Worm (Caenorhabditis elegans) whole organism, young adult: Measurements from ENCODE around the gene clec-66.

Experiments used
- B0336.3 ChIP-seq: fragments of 200-800 bp; sonication (Bioruptor generic); IDR thresholded peaks from 2 replicates; pipeline ENCODE4 v1.3.6; 2022; ENCODE audit warnings: missing genetic modification characterization, missing compliant biosample characterization
- C17E4.6 ChIP-seq: fragments of 200-800 bp; sonication (Bioruptor generic); IDR thresholded peaks from 2 replicates; pipeline ENCODE4 v1.3.6; 2022; ENCODE audit warnings: missing genetic modification reagents, missing genetic modification characterization, missing compliant biosample characterization
- F33H1.4 ChIP-seq: fragments of 200-800 bp; sonication (Bioruptor generic); IDR thresholded peaks from 2 replicates; pipeline ENCODE4 v1.3.6; 2022; ENCODE audit warnings: missing genetic modification reagents, missing genetic modification characterization, missing compliant biosample characterization
- F39B2.1 ChIP-seq: fragments of 200-800 bp; sonication (Bioruptor generic); IDR thresholded peaks from 2 replicates; pipeline ENCODE4 v1.3.6; 2022; ENCODE audit warnings: missing genetic modification reagents, missing genetic modification characterization, missing compliant biosample characterization
- F49E8.2 ChIP-seq: sonication (generic microtip); optimal IDR thresholded peaks from 3 replicates; lab custom pipeline; 2017; ENCODE audit warnings: missing genetic modification characterization, mild to moderate bottlenecking, missing compliant biosample characterization, antibody characterized with exemption, moderate library complexity; ENCODE audit not compliant: insufficient read depth
- K11D2.4 ChIP-seq: fragments of 200-800 bp; sonication (Bioruptor generic); IDR thresholded peaks from 2 replicates; pipeline ENCODE4 v1.3.6; 2022; ENCODE audit warnings: missing genetic modification reagents, missing genetic modification characterization, missing compliant biosample characterization
- T07F8.4 ChIP-seq: sonication (generic microtip); optimal IDR thresholded peaks from 2 replicates; lab custom pipeline; 2016; ENCODE audit warnings: mild to moderate bottlenecking, missing genetic modification characterization, moderate library complexity, missing compliant biosample characterization
- Y56A3A.18 ChIP-seq: fragments of 200-800 bp; sonication (Bioruptor generic); IDR thresholded peaks from 2 replicates; pipeline ENCODE4 v1.3.6; 2022; ENCODE audit warnings: missing genetic modification reagents, missing genetic modification characterization, missing compliant biosample characterization
- Y79H2A.3 ChIP-seq: fragments of 200-800 bp; sonication (Bioruptor generic); conservative IDR thresholded peaks from 2 replicates; pipeline ENCODE4 v1.3.6; 2022; ENCODE audit warnings: missing genetic modification reagents, missing genetic modification characterization, missing compliant biosample characterization
- ama-1 ChIP-seq, 3 experiments: fragments of 150-350 bp in 1 of 3; sonication (generic microtip) in 2 of 3; optimal IDR thresholded peaks; 2 replicates each; lab custom pipeline; 2014 to 2018; ENCODE audit warnings: missing biosample characterization in 2 of 3, missing genetic modification characterization in 2 of 3, missing genetic modification reagents in 2 of 3
- aptf-3 ChIP-seq: fragments of 200-800 bp; sonication (Bioruptor generic); IDR thresholded peaks from 2 replicates; pipeline ENCODE4 v1.3.6; 2022; ENCODE audit warnings: missing genetic modification characterization, missing compliant biosample characterization
- atf-7 ChIP-seq: sonication (generic microtip); optimal IDR thresholded peaks from 2 replicates; lab custom pipeline; 2017; ENCODE audit warnings: mild to moderate bottlenecking, missing genetic modification characterization, missing compliant biosample characterization
- attf-3 ChIP-seq: fragments of 200-800 bp; sonication (Bioruptor generic); conservative IDR thresholded peaks from 2 replicates; pipeline ENCODE4 v1.3.6; 2022; ENCODE audit warnings: missing genetic modification reagents, missing genetic modification characterization, missing compliant biosample characterization
- bed-1 ChIP-seq: fragments of 200-800 bp; sonication (Bioruptor generic); IDR thresholded peaks from 2 replicates; pipeline ENCODE4 v1.3.6; 2022; ENCODE audit warnings: missing genetic modification reagents, missing genetic modification characterization, missing compliant biosample characterization
- ceh-58 ChIP-seq: fragments of 200-800 bp; sonication (Bioruptor generic); IDR thresholded peaks from 2 replicates; pipeline ENCODE4 v1.3.6; 2022; ENCODE audit warnings: missing genetic modification characterization, missing compliant biosample characterization
- ceh-91 ChIP-seq: fragments of 200-800 bp; sonication (Bioruptor generic); IDR thresholded peaks from 2 replicates; pipeline ENCODE4 v1.3.6; 2022; ENCODE audit warnings: missing genetic modification reagents, missing genetic modification characterization, missing compliant biosample characterization
- die-1 ChIP-seq: sonication (generic microtip); optimal IDR thresholded peaks from 2 replicates; lab custom pipeline; 2016; ENCODE audit warnings: missing genotype, mild to moderate bottlenecking, missing genetic modification characterization, missing compliant biosample characterization
- efl-1 ChIP-seq: fragments of 150-350 bp; optimal IDR thresholded peaks from 2 replicates; lab custom pipeline; 2014; ENCODE audit warnings: missing biosample characterization, missing genetic modification reagents, missing genetic modification characterization
- egl-44 ChIP-seq: fragments of 200-800 bp; sonication (Bioruptor generic); IDR thresholded peaks from 2 replicates; pipeline ENCODE4 v1.3.6; 2022; ENCODE audit warnings: missing genetic modification reagents, missing genetic modification characterization, missing compliant biosample characterization
- ets-4 ChIP-seq: fragments of 200-800 bp; sonication (Bioruptor generic); optimal IDR thresholded peaks from 2 replicates; lab custom pipeline; 2018; ENCODE audit warnings: mild to moderate bottlenecking, missing genetic modification characterization, missing compliant biosample characterization
- hmg-20 ChIP-seq: fragments of 200-800 bp; sonication (Bioruptor generic); IDR thresholded peaks from 2 replicates; pipeline ENCODE4 v1.3.6; 2022; ENCODE audit warnings: missing genetic modification reagents, missing genetic modification characterization, missing compliant biosample characterization
- lsl-1 ChIP-seq: fragments of 200-800 bp; sonication (Bioruptor generic); optimal IDR thresholded peaks from 2 replicates; lab custom pipeline; 2018; ENCODE audit warnings: mild to moderate bottlenecking, missing genetic modification characterization, moderate library complexity, missing compliant biosample characterization
- lsy-27 ChIP-seq: sonication (generic microtip); optimal IDR thresholded peaks from 2 replicates; lab custom pipeline; 2017; ENCODE audit warnings: missing genetic modification characterization, mild to moderate bottlenecking, missing compliant biosample characterization, antibody characterized with exemption, missing genotype, borderline replicate concordance; ENCODE audit not compliant: insufficient read depth
- madf-10 ChIP-seq: sonication (generic microtip); optimal IDR thresholded peaks from 2 replicates; lab custom pipeline; 2016; ENCODE audit warnings: mild to moderate bottlenecking, missing genetic modification characterization, missing compliant biosample characterization
- mes-4 ChIP-seq: sonication (generic microtip); optimal IDR thresholded peaks from 2 replicates; lab custom pipeline; 2016; ENCODE audit warnings: missing genotype, missing genetic modification characterization, missing compliant biosample characterization
- mxl-1 ChIP-seq: sonication (generic microtip); optimal IDR thresholded peaks from 2 replicates; lab custom pipeline; 2016; ENCODE audit warnings: missing genetic modification characterization, missing compliant biosample characterization
- nfya-1 ChIP-seq: sonication (generic microtip); optimal IDR thresholded peaks from 2 replicates; lab custom pipeline; 2017; ENCODE audit warnings: antibody characterized with exemption, missing compliant biosample characterization, missing genetic modification characterization, borderline replicate concordance; ENCODE audit not compliant: insufficient read depth
- nhr-27 ChIP-seq: fragments of 200-800 bp; sonication (Bioruptor generic); optimal IDR thresholded peaks from 2 replicates; lab custom pipeline; 2018; ENCODE audit warnings: mild to moderate bottlenecking, missing genetic modification characterization, moderate library complexity, missing compliant biosample characterization
- nhr-80 ChIP-seq: sonication (generic microtip); optimal IDR thresholded peaks from 2 replicates; lab custom pipeline; 2016; ENCODE audit warnings: missing genetic modification characterization, missing compliant biosample characterization
- pha-4 ChIP-seq: fragments of 150-350 bp; sonication (generic microtip); optimal IDR thresholded peaks from 2 replicates; lab custom pipeline; 2014; ENCODE audit warnings: missing biosample characterization, missing genetic modification reagents, missing genetic modification characterization
- rcor-1 ChIP-seq: fragments of 200-800 bp; sonication (Bioruptor generic); IDR thresholded peaks from 2 replicates; pipeline ENCODE4 v1.3.6; 2022; ENCODE audit warnings: missing genetic modification reagents, missing genetic modification characterization, missing compliant biosample characterization
- snpc-1.1 ChIP-seq: sonication (generic microtip); optimal IDR thresholded peaks from 2 replicates; lab custom pipeline; 2017; ENCODE audit warnings: missing genetic modification characterization, mild to moderate bottlenecking, missing compliant biosample characterization, antibody characterized with exemption, moderate library complexity, missing genotype, missing genetic modification reagents; ENCODE audit not compliant: insufficient read depth
- snpc-3.4 ChIP-seq: sonication (generic microtip); optimal IDR thresholded peaks from 2 replicates; lab custom pipeline; 2017; ENCODE audit warnings: missing genetic modification characterization, mild to moderate bottlenecking, missing compliant biosample characterization, antibody characterized with exemption, moderate library complexity, missing genotype, missing genetic modification reagents
- ztf-26 ChIP-seq: sonication (generic microtip); optimal IDR thresholded peaks from 2 replicates; lab custom pipeline; 2017; ENCODE audit warnings: missing genetic modification characterization, missing compliant biosample characterization
- ztf-28 ChIP-seq: fragments of 200-800 bp; sonication (Bioruptor generic); IDR thresholded peaks from 2 replicates; pipeline ENCODE4 v1.3.6; 2022; ENCODE audit warnings: missing genetic modification reagents, missing genetic modification characterization, missing compliant biosample characterization

clec-66 gene

ce11 chrII:12925551-12925950 is 21.4 kb downstream of the clec-66 start, which contains the start of gene F58G1.8:
Gene F58G1.8, minus strand, starts transcription at chrII:12925651.
- TF ChIP-seq egl-44 (GFP tag; lab: Robert Waterston, UW) = no peak
- TF ChIP-seq ztf-28 (GFP tag; lab: Robert Waterston, UW) = no peak
- TF ChIP-seq attf-3 = no peak
- no peak for TF ChIP-seq T07F8.4 (tag; lab: Kevin White, UChicago)
- TF ChIP-seq ceh-58 (GFP tag; lab: Robert Waterston, UW) = no peak
- no peak for TF ChIP-seq snpc-3.4 (tag; lab: Kevin White, UChicago)
- TF ChIP-seq die-1 (tag; lab: Kevin White, UChicago) = no peak
- no peak for TF ChIP-seq mxl-1 (tag; lab: Kevin White, UChicago)
- no peak for TF ChIP-seq C17E4.6 (GFP tag; lab: Robert Waterston, UW)
- TF ChIP-seq aptf-3 (GFP tag; lab: Robert Waterston, UW) = no peak
- TF ChIP-seq F39B2.1 (GFP tag; lab: Robert Waterston, UW) = no peak
- TF ChIP-seq ceh-91 (GFP tag; lab: Robert Waterston, UW) = no peak
- TF ChIP-seq bed-1 (GFP tag; lab: Robert Waterston, UW) = no peak
- no peak for TF ChIP-seq B0336.3 (GFP tag; lab: Robert Waterston, UW)
- TF ChIP-seq mes-4 (tag; lab: Kevin White, UChicago) = no peak
- no peak for TF ChIP-seq efl-1 (GFP tag; lab: Kevin White, UChicago)
- no peak for TF ChIP-seq Y79H2A.3 (GFP tag; lab: Robert Waterston, UW)
- no peak for TF ChIP-seq atf-7 (tag; lab: Kevin White, UChicago)

- TF ChIP-seq F49E8.2 (tag; lab: Kevin White, UChicago) = no peak
- no peak for TF ChIP-seq rcor-1 (GFP tag; lab: Robert Waterston, UW)
- no peak for TF ChIP-seq F39B2.1 (GFP tag; lab: Robert Waterston, UW)
- no peak for TF ChIP-seq ztf-26
- TF ChIP-seq egl-44 (GFP tag; lab: Robert Waterston, UW) = no peak
- no peak for TF ChIP-seq atf-7 (tag; lab: Kevin White, UChicago)
- TF ChIP-seq snpc-1.1 (tag; lab: Kevin White, UChicago) = no peak
- no peak for TF ChIP-seq lsy-27 (tag; lab: Kevin White, UChicago)
- no peak for TF ChIP-seq Y56A3A.18 (GFP tag; lab: Robert Waterston, UW)
- no peak for TF ChIP-seq nhr-27
- TF ChIP-seq K11D2.4 (GFP tag; lab: Robert Waterston, UW) = no peak
- TF ChIP-seq ama-1 (optimal IDR thresholded peaks at IDR 0.05; lab: Kevin White, UChicago) = no peak
- TF ChIP-seq ama-1 (GFP tag; optimal IDR thresholded peaks at IDR 0.05; lab: Kevin White, UChicago) = no peak
- no peak for TF ChIP-seq ets-4
- TF ChIP-seq hmg-20 (GFP tag; lab: Robert Waterston, UW) = no peak
- no peak for TF ChIP-seq nfya-1
- no peak for TF ChIP-seq lsl-1
- TF ChIP-seq pha-4 = no peak
- TF ChIP-seq snpc-3.4 (tag; lab: Kevin White, UChicago) = no peak
Observed at ce11 chrII:12928241-12928640, 24.0 kb downstream of the clec-66 start, which contains the start of gene F58G1.3. Gene F58G1.3, minus strand, starts transcription at chrII:12928341.

ce11 chrII:12930138-12930537 is 25.9 kb downstream of the clec-66 start:
- no peak for TF ChIP-seq madf-10 (tag; lab: Kevin White, UChicago)
- TF ChIP-seq nhr-80 (tag; lab: Kevin White, UChicago) = peak; percentile 33
- no peak for TF ChIP-seq mxl-1 (tag; lab: Kevin White, UChicago)
- TF ChIP-seq F33H1.4 (GFP tag; lab: Robert Waterston, UW) = no peak
